Fruit fly (Drosophila melanogaster): ENCODE data around the gene Ogg1.

Gene Ogg1

dm6 chrX:8681189-8681821 is 8.8 kb upstream of the Ogg1 start, which contains the start of gene CAH3 (continued):
- TF ChIP-seq unpg (GFP tag; optimal IDR thresholded peaks at IDR 0.05) (peak; percentile 96), ewg (GFP tag; optimal IDR thresholded peaks at IDR 0.05) (peak; percentile 86), zfh2 (GFP tag; optimal IDR thresholded peaks at IDR 0.05) (peak; percentile 95), lola (GFP tag; optimal IDR thresholded peaks at IDR 0.05) (peak in 1 of 3 experiments; percentile 94), CG6854 (GFP tag; optimal IDR thresholded peaks at IDR 0.05) (peak; percentile 89), CG15011 (GFP tag; optimal IDR thresholded peaks at IDR 0.05) (peak; percentile 85), BtbVII (GFP tag; optimal IDR thresholded peaks at IDR 0.05) (peak; percentile 90), unc-4 (GFP tag; IDR thresholded peaks at IDR 0.05; ENCODE audit: partially characterized antibody) (no peak), pzg (GFP tag; optimal IDR thresholded peaks at IDR 0.05) (peak; percentile 53), CG12219 (GFP tag; optimal IDR thresholded peaks at IDR 0.05) (peak; percentile 95), CG14014 (GFP tag; IDR thresholded peaks at IDR 0.05) (peak; percentile 93), CG12744 (GFP tag; optimal IDR thresholded peaks at IDR 0.05) (peak; percentile 75), Xbp1 (GFP tag; optimal IDR thresholded peaks at IDR 0.05) (peak; percentile 96), esg (GFP tag; conservative IDR thresholded peaks at IDR 0.05) (peak; percentile 88), CG9797 (GFP tag; optimal IDR thresholded peaks at IDR 0.05) (peak; percentile 63), D19A (tag; optimal IDR thresholded peaks at IDR 0.05) (peak; percentile 90), fd96Cb (tag; optimal IDR thresholded peaks at IDR 0.05) (peak; percentile 91), bigmax (GFP tag; optimal IDR thresholded peaks at IDR 0.05) (no peak), Dad (GFP tag; optimal IDR thresholded peaks at IDR 0.05) (peak; percentile 95), crp (GFP tag; optimal IDR thresholded peaks at IDR 0.05) (peak in 1 of 2 experiments; percentile 58), CG12299 (tag; optimal IDR thresholded peaks at IDR 0.05) (peak; percentile 93), CG1602 (GFP tag; optimal IDR thresholded peaks at IDR 0.05) (peak; percentile 90), H2.0 (GFP tag; IDR thresholded peaks at IDR 0.05) (peak; percentile 92), zfh1 (GFP tag; IDR thresholded peaks at IDR 0.05) (peak; percentile 96), CG10321 (GFP tag; IDR thresholded peaks at IDR 0.05) (peak; percentile 57), Myb (GFP tag; optimal IDR thresholded peaks at IDR 0.05) (peak; percentile 83), MTF-1 (GFP tag; optimal IDR thresholded peaks at IDR 0.05; ENCODE audit: borderline replicate concordance) (peak; percentile 75), Hr78 (GFP tag; optimal IDR thresholded peaks at IDR 0.05) (peak in 1 of 2 experiments; percentile 66), B-H2 (GFP tag; optimal IDR thresholded peaks at IDR 0.05) (peak; percentile 92), CG6765 (GFP tag; optimal IDR thresholded peaks at IDR 0.05) (peak; percentile 90), CG32767 (GFP tag; IDR thresholded peaks at IDR 0.05) (peak; percentile 90), CG18619 (GFP tag; optimal IDR thresholded peaks at IDR 0.05) (peak; percentile 93), Lim3 (GFP tag; IDR thresholded peaks at IDR 0.05) (peak; percentile 67), CG6689 (GFP tag; IDR thresholded peaks at IDR 0.05) (peak; percentile 91), lilli (GFP tag; optimal IDR thresholded peaks at IDR 0.05) (peak; percentile 94), CG11696 (GFP tag; IDR thresholded peaks at IDR 0.05) (peak; percentile 71), CG10959 (GFP tag; IDR thresholded peaks at IDR 0.05) (peak; percentile 79), Doc3 (GFP tag; IDR thresholded peaks at IDR 0.05; ENCODE audit: partially characterized antibody) (no peak), CG17912 (GFP tag; optimal IDR thresholded peaks at IDR 0.05) (peak; percentile 88), CrebB (tag; optimal IDR thresholded peaks at IDR 0.05) (peak; percentile 94), ci (GFP tag; IDR thresholded peaks at IDR 0.05) (peak; percentile 97), fd64A (GFP tag; optimal IDR thresholded peaks at IDR 0.05) (peak; percentile 85), Asciz (GFP tag; optimal IDR thresholded peaks at IDR 0.05) (peak; percentile 85), stwl (tag; optimal IDR thresholded peaks at IDR 0.05) (peak; percentile 50), CG12942 (GFP tag; optimal IDR thresholded peaks at IDR 0.05) (peak; percentile 92), HLH4C (GFP tag; IDR thresholded peaks at IDR 0.05; ENCODE audit: partially characterized antibody) (0 out of 3 replicates have a peak, but pooled peaks have one; percentile 37), CG3726 (GFP tag; IDR thresholded peaks at IDR 0.05) (peak; percentile 87; the same call in 2 of the 3 replicates), CG10274 (GFP tag; optimal IDR thresholded peaks at IDR 0.05) (peak; percentile 82)
